Fruit fly (Drosophila melanogaster) whole organism, adult: Measurements from ENCODE around the gene CG2004.

Experiments used
- CG11617 ChIP-seq: fragments of 200-800 bp; sonication (Bioruptor generic); optimal IDR thresholded peaks from 2 replicates; lab custom pipeline; 2017; ENCODE audit warnings: mild to moderate bottlenecking, missing biosample characterization, missing genetic modification reagents, missing genetic modification characterization
- CG12768 ChIP-seq: fragments of 200-800 bp; sonication (Bioruptor generic); optimal IDR thresholded peaks from 2 replicates; lab custom pipeline; 2017; ENCODE audit warnings: missing biosample characterization, missing genetic modification characterization, mild to moderate bottlenecking, moderate library complexity, missing genetic modification reagents
- CG14711 ChIP-seq: fragments of 200-800 bp; sonication (Bioruptor generic); optimal IDR thresholded peaks from 2 replicates; lab custom pipeline; 2018; ENCODE audit warnings: missing biosample characterization, mild to moderate bottlenecking, missing genetic modification characterization, moderate library complexity
- CG1620 ChIP-seq: fragments of 200-800 bp; sonication (Bioruptor generic); optimal IDR thresholded peaks from 2 replicates; lab custom pipeline; 2016; ENCODE audit warnings: missing biosample characterization, missing genetic modification characterization
- CG33017 ChIP-seq: fragments of 200-800 bp; sonication (Bioruptor generic); optimal IDR thresholded peaks from 2 replicates; lab custom pipeline; 2018; ENCODE audit warnings: missing biosample characterization, mild to moderate bottlenecking, missing genetic modification characterization, moderate library complexity
- CG5204 ChIP-seq: fragments of 200-800 bp; sonication (Bioruptor generic); optimal IDR thresholded peaks from 2 replicates; lab custom pipeline; 2016; ENCODE audit warnings: missing biosample characterization, missing genetic modification characterization
- CG7045 ChIP-seq: fragments of 200-800 bp; sonication (Bioruptor generic); optimal IDR thresholded peaks from 2 replicates; lab custom pipeline; 2017; ENCODE audit warnings: missing biosample characterization, mild to moderate bottlenecking, missing genetic modification characterization
- CG7101 ChIP-seq: fragments of 200-800 bp; sonication (Bioruptor generic); optimal IDR thresholded peaks from 2 replicates; lab custom pipeline; 2018; ENCODE audit warnings: missing biosample characterization, mild to moderate bottlenecking, missing genetic modification characterization, moderate library complexity
- Clk ChIP-seq: fragments of 200-800 bp; sonication (Bioruptor generic); optimal IDR thresholded peaks from 2 replicates; lab custom pipeline; 2017; ENCODE audit warnings: missing biosample characterization, missing genetic modification characterization
- Crg-1 ChIP-seq: fragments of 200-800 bp; sonication (Bioruptor generic); optimal IDR thresholded peaks from 2 replicates; lab custom pipeline; 2016; ENCODE audit warnings: missing biosample characterization, missing genetic modification characterization
- Hr96 ChIP-seq: fragments of 200-800 bp; sonication (Bioruptor generic); optimal IDR thresholded peaks from 2 replicates; lab custom pipeline; 2016; ENCODE audit warnings: missing biosample characterization, missing genetic modification characterization
- Mnt ChIP-seq: fragments of 200-800 bp; sonication (Bioruptor generic); optimal IDR thresholded peaks from 2 replicates; lab custom pipeline; 2016; ENCODE audit warnings: missing biosample characterization, mild to moderate bottlenecking, missing genetic modification characterization
- bab1 ChIP-seq: fragments of 200-800 bp; sonication (Bioruptor generic); optimal IDR thresholded peaks from 3 replicates; lab custom pipeline; 2019; ENCODE audit warnings: missing biosample characterization, mild to moderate bottlenecking, missing genetic modification characterization, moderate library complexity
- cic ChIP-seq: fragments of 200-800 bp; sonication (Bioruptor generic); optimal IDR thresholded peaks from 2 replicates; lab custom pipeline; 2017; ENCODE audit warnings: missing biosample characterization, mild to moderate bottlenecking, missing genetic modification characterization, moderate library complexity
- cnc ChIP-seq, 2 experiments: fragments of >200 bp; optimal IDR thresholded peaks; 2 replicates each; lab custom pipeline; 2017
- kay ChIP-seq: fragments of 200-800 bp; sonication (Bioruptor generic); peaks from one replicate; lab custom pipeline; 2016; ENCODE audit warnings: missing biosample characterization, missing genetic modification characterization, borderline replicate concordance
- ovo ChIP-seq: fragments of 200-800 bp; sonication (Bioruptor generic); optimal IDR thresholded peaks from 2 replicates; lab custom pipeline; 2016; ENCODE audit warnings: missing biosample characterization, missing genetic modification characterization
- pad ChIP-seq: fragments of 200-800 bp; sonication (Bioruptor generic); optimal IDR thresholded peaks from 3 replicates; lab custom pipeline; 2017; ENCODE audit warnings: missing biosample characterization, missing genetic modification characterization, mild to moderate bottlenecking, moderate library complexity, missing genetic modification reagents
- tj ChIP-seq: fragments of 200-800 bp; sonication (Bioruptor generic); optimal IDR thresholded peaks from 3 replicates; lab custom pipeline; 2017; ENCODE audit warnings: missing biosample characterization, mild to moderate bottlenecking, missing genetic modification characterization, moderate library complexity
- toe ChIP-seq: fragments of 200-800 bp; sonication (Bioruptor generic); optimal IDR thresholded peaks from 2 replicates; lab custom pipeline; 2016; ENCODE audit warnings: missing biosample characterization, missing genetic modification characterization

CG2004 gene

DNA sequence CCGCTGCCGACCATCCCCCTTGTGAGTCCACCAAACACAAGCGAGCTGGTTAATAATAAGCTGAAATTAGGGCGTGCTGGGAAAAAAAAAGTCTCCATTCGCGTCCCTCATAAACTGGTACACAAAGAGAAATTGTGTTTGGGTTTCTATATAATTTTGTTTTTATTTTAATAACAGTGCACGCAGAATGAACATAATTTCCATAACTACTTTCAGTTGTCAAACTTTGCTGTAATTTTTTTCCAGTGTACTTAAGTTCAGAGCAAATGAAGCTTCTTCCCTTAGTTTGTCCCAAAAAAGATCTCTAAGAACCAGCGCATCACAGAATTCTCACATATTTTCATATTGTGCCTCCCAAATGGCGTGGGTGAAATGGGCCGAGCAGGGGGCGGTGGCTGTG is 13.3 kb upstream of the CG2004 start:
- TF ChIP-seq CG7045: no peak
- TF ChIP-seq Crg-1 (GFP tag; lab: Kevin White, UChicago): no peak

DNA sequence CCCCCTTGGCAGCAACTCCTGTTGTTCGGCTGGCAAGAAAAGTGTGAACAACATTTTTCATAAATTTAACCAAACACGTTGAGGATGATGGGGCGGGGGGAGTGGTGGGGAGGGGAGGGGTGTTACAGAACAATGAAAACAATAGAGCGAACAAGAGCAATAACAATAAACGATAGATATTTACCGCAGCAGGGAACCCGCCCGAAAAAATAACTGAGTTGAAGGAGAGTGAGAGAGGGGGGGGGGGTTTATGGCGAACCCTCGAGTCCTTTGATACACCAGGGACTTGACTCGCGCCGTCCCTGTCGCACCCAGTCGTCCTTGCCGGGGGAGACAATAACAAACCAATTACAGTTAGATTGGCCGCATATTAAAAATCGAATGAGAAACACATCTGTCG is 12.1 kb upstream of the CG2004 start:
- TF ChIP-seq toe (GFP tag; lab: Kevin White, UChicago) (no peak), Crg-1 (GFP tag; lab: Kevin White, UChicago) (no peak), ovo (GFP tag; lab: Kevin White, UChicago) (no peak), CG5204 (GFP tag; lab: Kevin White, UChicago) (no peak), CG7101 (no peak), bab1 (GFP tag; lab: Kevin White, UChicago) (no peak), kay (GFP tag; lab: Kevin White, UChicago) (no peak), cnc (optimal IDR thresholded peaks at IDR 0.05; lab: Kevin White, UChicago) (no peak), Hr96 (GFP tag; lab: Kevin White, UChicago) (no peak), CG1620 (GFP tag; lab: Kevin White, UChicago) (no peak), CG11617 (GFP tag; lab: Kevin White, UChicago) (no peak), CG7045 (no peak)

DNA sequence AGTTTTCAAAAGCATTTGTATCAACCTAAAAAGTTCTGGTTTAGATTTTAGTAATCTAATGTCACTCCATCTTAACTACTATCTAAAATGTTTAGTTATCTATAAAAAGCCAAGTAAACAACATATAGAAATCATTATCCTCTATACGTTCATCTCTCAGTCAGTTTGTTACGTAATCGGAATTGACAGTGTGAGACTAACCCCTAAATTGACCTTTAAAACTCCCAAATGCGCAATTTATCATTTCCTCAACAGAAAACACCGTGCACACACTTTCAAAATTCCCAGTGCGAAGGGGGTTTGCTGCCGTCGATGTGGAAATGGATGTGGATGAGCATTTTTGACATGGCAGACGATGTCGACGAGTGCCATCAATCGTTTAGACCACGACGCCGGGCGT is 10.5 kb upstream of the CG2004 start:
- no peak for TF ChIP-seq CG12768 (GFP tag; lab: Kevin White, UChicago)
- TF ChIP-seq bab1 (GFP tag; lab: Kevin White, UChicago): no peak
- TF ChIP-seq CG11617 (GFP tag; lab: Kevin White, UChicago): no peak
- no peak for TF ChIP-seq ovo (GFP tag; lab: Kevin White, UChicago)
- no peak for TF ChIP-seq CG14711
- no peak for TF ChIP-seq CG5204 (GFP tag; lab: Kevin White, UChicago)
- no peak for TF ChIP-seq pad
- no peak for TF ChIP-seq cic (GFP tag; lab: Kevin White, UChicago)
- no peak for TF ChIP-seq CG7101
- TF ChIP-seq tj (GFP tag; lab: Kevin White, UChicago): no peak
- no peak for TF ChIP-seq Mnt
- no peak for TF ChIP-seq CG33017 (tag; lab: Kevin White, UChicago)

dm6 chrX:8724815-8725214 is 10.1 kb upstream of the CG2004 start:
- TF ChIP-seq ovo (GFP tag; lab: Kevin White, UChicago) (no peak), bab1 (GFP tag; lab: Kevin White, UChicago) (no peak), CG11617 (GFP tag; lab: Kevin White, UChicago) (no peak), CG14711 (no peak), CG1620 (GFP tag; lab: Kevin White, UChicago) (no peak), pad (no peak), CG12768 (GFP tag; lab: Kevin White, UChicago) (no peak), toe (GFP tag; lab: Kevin White, UChicago) (no peak), kay (GFP tag; lab: Kevin White, UChicago) (no peak), CG7101 (no peak), Mnt (no peak), CG7045 (no peak), CG33017 (tag; lab: Kevin White, UChicago) (no peak), cic (GFP tag; lab: Kevin White, UChicago) (no peak), cnc (optimal IDR thresholded peaks at IDR 0.05; lab: Kevin White, UChicago) (no peak), Clk (GFP tag; lab: Kevin White, UChicago) (no peak), Crg-1 (GFP tag; lab: Kevin White, UChicago) (no peak), tj (GFP tag; lab: Kevin White, UChicago) (no peak)

dm6 chrX:8723393-8723987 is 8.8 kb upstream of the CG2004 start:
- no peak for TF ChIP-seq cic (GFP tag; lab: Kevin White, UChicago)
- no peak for TF ChIP-seq CG11617 (GFP tag; lab: Kevin White, UChicago)
- no peak for TF ChIP-seq pad
- no peak for TF ChIP-seq cnc (optimal IDR thresholded peaks at IDR 0.05; lab: Kevin White, UChicago)
- TF ChIP-seq tj (GFP tag; lab: Kevin White, UChicago): no peak
- TF ChIP-seq CG14711: no peak
- no peak for TF ChIP-seq toe (GFP tag; lab: Kevin White, UChicago)
- TF ChIP-seq CG7045: no peak
- no peak for TF ChIP-seq Hr96 (GFP tag; lab: Kevin White, UChicago)
- no peak for TF ChIP-seq bab1 (GFP tag; lab: Kevin White, UChicago)
- no peak for TF ChIP-seq CG7101
- TF ChIP-seq CG1620 (GFP tag; lab: Kevin White, UChicago): no peak

dm6 chrX:8721501-8721900 is 6.8 kb upstream of the CG2004 start:
- TF ChIP-seq CG7101: no peak
- no peak for TF ChIP-seq Hr96 (GFP tag; lab: Kevin White, UChicago)
- TF ChIP-seq Crg-1 (GFP tag; lab: Kevin White, UChicago): no peak
- TF ChIP-seq tj (GFP tag; lab: Kevin White, UChicago): no peak
- no peak for TF ChIP-seq CG1620 (GFP tag; lab: Kevin White, UChicago)
- TF ChIP-seq toe (GFP tag; lab: Kevin White, UChicago): no peak
- no peak for TF ChIP-seq CG33017 (tag; lab: Kevin White, UChicago)
- TF ChIP-seq ovo (GFP tag; lab: Kevin White, UChicago): no peak
- no peak for TF ChIP-seq CG12768 (GFP tag; lab: Kevin White, UChicago)
- TF ChIP-seq Clk (GFP tag; lab: Kevin White, UChicago): no peak
- no peak for TF ChIP-seq Mnt
- TF ChIP-seq cnc (optimal IDR thresholded peaks at IDR 0.05; lab: Kevin White, UChicago): no peak
- no peak for TF ChIP-seq CG14711
- TF ChIP-seq pad: no peak
- TF ChIP-seq cic (GFP tag; lab: Kevin White, UChicago): no peak
- TF ChIP-seq CG7045: no peak
- TF ChIP-seq kay (GFP tag; lab: Kevin White, UChicago): no peak
